Worm (Caenorhabditis elegans): Measurements from ENCODE around the gene R10E4.1.

- TF ChIP-seq ttx-3 (tag; optimal IDR thresholded peaks at IDR 0.05) (no peak), pha-4 (tag; optimal IDR thresholded peaks at IDR 0.05) (no peak), zip-5 (tag; optimal IDR thresholded peaks at IDR 0.05) (no peak)
These were observed 6.5 kb upstream of the R10E4.1 start, which contains the start of gene T08A11.1 for ce11 chrIII:4263048-4263447.

All from whole organism, late embryonic.